Worm (Caenorhabditis elegans) whole organism, young adult: ENCODE results near the gene sfxn-5.

Source experiments
- D2030.7 ChIP-seq: fragments of 200-800 bp; sonication (Bioruptor generic); IDR thresholded peaks from 2 replicates; pipeline ENCODE4 v1.3.6; 2022; ENCODE audit warnings: missing genetic modification reagents, missing genetic modification characterization, missing compliant biosample characterization
- F10E7.11 ChIP-seq: sonication (generic microtip); optimal IDR thresholded peaks from 2 replicates; lab custom pipeline; 2017; ENCODE audit warnings: mild to moderate bottlenecking, missing genetic modification characterization, moderate library complexity, missing compliant biosample characterization
- F23B12.7 ChIP-seq: sonication (generic microtip); optimal IDR thresholded peaks from 2 replicates; lab custom pipeline; 2017; ENCODE audit warnings: missing genetic modification characterization, mild to moderate bottlenecking, missing compliant biosample characterization, antibody characterized with exemption, moderate library complexity; ENCODE audit not compliant: insufficient read depth
- F33H1.4 ChIP-seq: fragments of 200-800 bp; sonication (Bioruptor generic); IDR thresholded peaks from 2 replicates; pipeline ENCODE4 v1.3.6; 2022; ENCODE audit warnings: missing genetic modification reagents, missing genetic modification characterization, missing compliant biosample characterization
- F37B4.10 ChIP-seq: fragments of 200-800 bp; sonication (Bioruptor generic); IDR thresholded peaks from 2 replicates; pipeline ENCODE4 v1.3.6; 2022; ENCODE audit warnings: missing genetic modification characterization, missing compliant biosample characterization
- F39B2.1 ChIP-seq: fragments of 200-800 bp; sonication (Bioruptor generic); IDR thresholded peaks from 2 replicates; pipeline ENCODE4 v1.3.6; 2022; ENCODE audit warnings: missing genetic modification reagents, missing genetic modification characterization, missing compliant biosample characterization
- F57A8.1 ChIP-seq: fragments of 200-800 bp; sonication (Bioruptor generic); optimal IDR thresholded peaks from 2 replicates; lab custom pipeline; 2018; ENCODE audit warnings: mild to moderate bottlenecking, missing genetic modification characterization, moderate library complexity, missing compliant biosample characterization
- Y53G8AR.9 ChIP-seq: fragments of 200-800 bp; sonication (Bioruptor generic); conservative IDR thresholded peaks from 2 replicates; pipeline ENCODE4 v1.3.6; 2022; ENCODE audit warnings: missing genetic modification reagents, missing genetic modification characterization, missing compliant biosample characterization
- Y79H2A.3 ChIP-seq: fragments of 200-800 bp; sonication (Bioruptor generic); conservative IDR thresholded peaks from 2 replicates; pipeline ENCODE4 v1.3.6; 2022; ENCODE audit warnings: missing genetic modification reagents, missing genetic modification characterization, missing compliant biosample characterization
- attf-3 ChIP-seq: fragments of 200-800 bp; sonication (Bioruptor generic); conservative IDR thresholded peaks from 2 replicates; pipeline ENCODE4 v1.3.6; 2022; ENCODE audit warnings: missing genetic modification reagents, missing genetic modification characterization, missing compliant biosample characterization
- attf-5 ChIP-seq: fragments of 200-800 bp; sonication (Bioruptor generic); optimal IDR thresholded peaks from 2 replicates; lab custom pipeline; 2018; ENCODE audit warnings: mild to moderate bottlenecking, missing genetic modification characterization, missing compliant biosample characterization
- ceh-40 ChIP-seq: fragments of 200-800 bp; sonication (Bioruptor generic); IDR thresholded peaks from 2 replicates; pipeline ENCODE4 v1.3.6; 2022; ENCODE audit warnings: missing genetic modification characterization, missing compliant biosample characterization
- chd-7 ChIP-seq: sonication (generic microtip); optimal IDR thresholded peaks from 2 replicates; lab custom pipeline; 2016; ENCODE audit warnings: mild to moderate bottlenecking, missing genetic modification characterization, moderate library complexity, missing compliant biosample characterization
- egl-18 ChIP-seq: fragments of 200-800 bp; sonication (Bioruptor generic); IDR thresholded peaks from 2 replicates; pipeline ENCODE4 v1.3.6; 2022; ENCODE audit warnings: missing genetic modification reagents, missing genetic modification characterization, missing compliant biosample characterization
- egl-44 ChIP-seq: fragments of 200-800 bp; sonication (Bioruptor generic); IDR thresholded peaks from 2 replicates; pipeline ENCODE4 v1.3.6; 2022; ENCODE audit warnings: missing genetic modification reagents, missing genetic modification characterization, missing compliant biosample characterization
- egrh-3 ChIP-seq: fragments of 200-800 bp; sonication (Bioruptor generic); IDR thresholded peaks from 2 replicates; pipeline ENCODE4 v1.3.6; 2022; ENCODE audit warnings: missing genetic modification reagents, missing genetic modification characterization, missing compliant biosample characterization
- ets-4 ChIP-seq: fragments of 200-800 bp; sonication (Bioruptor generic); optimal IDR thresholded peaks from 2 replicates; lab custom pipeline; 2018; ENCODE audit warnings: mild to moderate bottlenecking, missing genetic modification characterization, missing compliant biosample characterization
- gei-17 ChIP-seq: fragments of 200-800 bp; sonication (Bioruptor generic); optimal IDR thresholded peaks from 2 replicates; lab custom pipeline; 2018; ENCODE audit warnings: mild to moderate bottlenecking, missing genetic modification characterization, missing compliant biosample characterization
- him-1 ChIP-seq: sonication (generic microtip); optimal IDR thresholded peaks from 2 replicates; lab custom pipeline; 2016; ENCODE audit warnings: missing genotype, missing genetic modification reagents, missing genetic modification characterization, missing compliant biosample characterization
- hmg-1.2 ChIP-seq: fragments of 200-800 bp; sonication (Bioruptor generic); IDR thresholded peaks from 2 replicates; pipeline ENCODE4 v1.3.6; 2022; ENCODE audit warnings: missing genetic modification reagents, missing genetic modification characterization, missing compliant biosample characterization
- hsf-1 ChIP-seq: fragments of 200-800 bp; sonication (Bioruptor generic); IDR thresholded peaks from 2 replicates; pipeline ENCODE4 v1.3.6; 2022; ENCODE audit warnings: missing genetic modification reagents, missing genetic modification characterization, missing compliant biosample characterization
- lsy-27 ChIP-seq: sonication (generic microtip); optimal IDR thresholded peaks from 2 replicates; lab custom pipeline; 2017; ENCODE audit warnings: missing genetic modification characterization, mild to moderate bottlenecking, missing compliant biosample characterization, antibody characterized with exemption, missing genotype, borderline replicate concordance; ENCODE audit not compliant: insufficient read depth
- madf-3 ChIP-seq: fragments of 200-800 bp; sonication (Bioruptor generic); IDR thresholded peaks from 2 replicates; pipeline ENCODE4 v1.3.6; 2022; ENCODE audit warnings: missing genetic modification reagents, missing genetic modification characterization, missing compliant biosample characterization
- madf-6 ChIP-seq: fragments of 200-800 bp; sonication (Bioruptor generic); IDR thresholded peaks from 2 replicates; pipeline ENCODE4 v1.3.6; 2022; ENCODE audit warnings: missing genetic modification reagents, missing genetic modification characterization, missing compliant biosample characterization
- mcd-1 ChIP-seq: fragments of 200-800 bp; sonication (Bioruptor generic); IDR thresholded peaks from 2 replicates; pipeline ENCODE4 v1.3.6; 2022; ENCODE audit warnings: missing genetic modification reagents, missing genetic modification characterization, missing compliant biosample characterization
- nfya-1 ChIP-seq: sonication (generic microtip); optimal IDR thresholded peaks from 2 replicates; lab custom pipeline; 2017; ENCODE audit warnings: antibody characterized with exemption, missing compliant biosample characterization, missing genetic modification characterization, borderline replicate concordance; ENCODE audit not compliant: insufficient read depth
- nhr-27 ChIP-seq: fragments of 200-800 bp; sonication (Bioruptor generic); optimal IDR thresholded peaks from 2 replicates; lab custom pipeline; 2018; ENCODE audit warnings: mild to moderate bottlenecking, missing genetic modification characterization, moderate library complexity, missing compliant biosample characterization
- nhr-80 ChIP-seq: sonication (generic microtip); optimal IDR thresholded peaks from 2 replicates; lab custom pipeline; 2016; ENCODE audit warnings: missing genetic modification characterization, missing compliant biosample characterization
- nhr-90 ChIP-seq: sonication (generic microtip); optimal IDR thresholded peaks from 2 replicates; lab custom pipeline; 2016; ENCODE audit warnings: missing genotype, mild to moderate bottlenecking, missing genetic modification characterization, missing compliant biosample characterization
- rec-8 ChIP-seq, 2 experiments: sonication (generic microtip); optimal IDR thresholded peaks; 2 replicates each; lab custom pipeline; 2016; ENCODE audit warnings: mild to moderate bottlenecking in 2 of 2, missing genetic modification characterization in 2 of 2, missing genetic modification reagents in 2 of 2, missing genotype in 2 of 2, missing biosample characterization in 1 of 2, missing compliant biosample characterization in 1 of 2, moderate library complexity in 1 of 2
- repo-1 ChIP-seq: sonication (generic microtip); optimal IDR thresholded peaks from 2 replicates; lab custom pipeline; 2017; ENCODE audit warnings: mild to moderate bottlenecking, missing genetic modification characterization, missing compliant biosample characterization
- snpc-1.1 ChIP-seq: sonication (generic microtip); optimal IDR thresholded peaks from 2 replicates; lab custom pipeline; 2017; ENCODE audit warnings: missing genetic modification characterization, mild to moderate bottlenecking, missing compliant biosample characterization, antibody characterized with exemption, moderate library complexity, missing genotype, missing genetic modification reagents; ENCODE audit not compliant: insufficient read depth
- snpc-1.3 ChIP-seq: sonication (generic microtip); optimal IDR thresholded peaks from 2 replicates; lab custom pipeline; 2017; ENCODE audit warnings: missing genetic modification characterization, mild to moderate bottlenecking, missing compliant biosample characterization, antibody characterized with exemption, moderate library complexity, missing genotype, missing genetic modification reagents; ENCODE audit not compliant: insufficient read depth
- sptf-2 ChIP-seq: fragments of 200-800 bp; sonication (Bioruptor generic); optimal IDR thresholded peaks from 2 replicates; lab custom pipeline; 2018; ENCODE audit warnings: mild to moderate bottlenecking, missing genetic modification characterization, missing compliant biosample characterization
- tlf-1 ChIP-seq: fragments of 200-800 bp; sonication (Bioruptor generic); optimal IDR thresholded peaks from 2 replicates; lab custom pipeline; 2018; ENCODE audit warnings: mild to moderate bottlenecking, missing genetic modification characterization, missing compliant biosample characterization
- unc-62 ChIP-seq: fragments of 150-350 bp; optimal IDR thresholded peaks from 2 replicates; lab custom pipeline; 2014; ENCODE audit warnings: missing biosample characterization, missing genetic modification reagents, missing genetic modification characterization
- ztf-3 ChIP-seq: fragments of 200-800 bp; sonication (Bioruptor generic); optimal IDR thresholded peaks from 2 replicates; lab custom pipeline; 2018; ENCODE audit warnings: mild to moderate bottlenecking, missing genetic modification characterization, missing compliant biosample characterization

sfxn-5 gene

DNA sequence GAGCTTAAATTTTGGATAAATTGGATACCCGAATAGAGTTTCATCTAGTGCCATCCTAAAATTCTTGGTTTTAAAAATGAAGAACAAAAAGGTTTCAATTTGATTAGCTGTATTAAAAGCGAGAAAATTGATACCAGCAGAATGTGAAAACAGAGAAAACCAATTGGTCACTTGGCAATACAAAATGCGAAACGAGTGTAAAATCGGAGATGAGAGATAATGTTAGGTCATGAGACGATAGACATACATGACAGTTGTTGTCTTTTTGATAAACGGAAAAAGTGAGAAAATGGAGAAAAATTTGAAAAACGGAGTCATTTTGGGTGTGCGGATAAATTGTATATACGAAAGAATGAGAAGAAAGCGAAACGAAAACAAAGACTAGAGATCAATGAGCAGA lies at the start of gene sfxn-5:
TSS of gene sfxn-5 (minus strand) at position 55 of the 400 bp plus-strand sequence.
- no peak for TF ChIP-seq egl-18
- no peak for TF ChIP-seq mcd-1 (GFP tag; lab: Robert Waterston, UW)
- TF ChIP-seq nhr-80 (tag; lab: Kevin White, UChicago): peak; percentile 49
- TF ChIP-seq hsf-1 (GFP tag; lab: Robert Waterston, UW): no peak
- no peak for TF ChIP-seq sptf-2 (GFP tag; lab: Kevin White, UChicago)
- peak; percentile 26; the same call in 1 of the 2 replicates for TF ChIP-seq hmg-1.2 (GFP tag; lab: Robert Waterston, UW)

DNA sequence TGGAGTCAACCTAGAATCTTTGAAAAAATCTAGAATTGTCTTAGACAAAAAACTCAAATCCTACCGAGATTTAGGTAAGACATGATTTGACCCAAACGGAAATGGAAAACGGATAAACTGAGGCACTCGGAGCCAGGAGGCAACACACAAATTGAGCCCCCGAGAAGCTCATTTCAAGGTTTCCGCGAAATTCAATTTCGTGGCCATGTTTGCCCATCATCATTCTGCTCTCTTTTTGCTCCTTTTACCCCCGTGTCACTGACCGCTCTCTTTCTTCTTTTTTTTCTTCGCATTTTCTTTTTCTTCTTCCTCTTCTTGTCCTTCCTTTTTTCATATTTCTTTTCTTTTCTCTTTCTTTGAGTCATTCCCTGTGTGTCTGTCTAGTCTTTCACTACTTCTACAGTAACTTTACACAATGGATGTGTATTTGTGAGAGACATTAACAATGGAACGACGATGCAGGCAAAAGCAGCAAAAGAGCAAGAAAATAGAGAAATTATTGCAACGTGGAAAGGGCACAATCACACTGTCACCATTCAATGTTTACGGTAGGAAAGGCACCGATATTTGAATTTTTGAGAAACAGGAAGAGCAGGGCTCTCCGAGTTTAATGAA lies 48.0 kb upstream of the sfxn-5 start:
- TF ChIP-seq madf-3 (GFP tag; lab: Robert Waterston, UW) (no peak), gei-17 (GFP tag; lab: Kevin White, UChicago) (no peak), nfya-1 (no peak), snpc-1.1 (tag; lab: Kevin White, UChicago) (no peak), snpc-1.3 (no peak), egl-18 (no peak), chd-7 (tag; lab: Kevin White, UChicago) (no peak), F10E7.11 (tag; lab: Kevin White, UChicago) (no peak), egl-44 (GFP tag; lab: Robert Waterston, UW) (no peak), rec-8 (tag; optimal IDR thresholded peaks at IDR 0.05; lab: Kevin White, UChicago) (no peak), repo-1 (tag; lab: Kevin White, UChicago) (no peak), unc-62 (GFP tag; lab: Kevin White, UChicago) (no peak), attf-5 (GFP tag; lab: Kevin White, UChicago) (no peak), nhr-27 (tag; lab: Kevin White, UChicago) (no peak), D2030.7 (GFP tag; lab: Robert Waterston, UW) (no peak), lsy-27 (no peak), F23B12.7 (tag; lab: Kevin White, UChicago) (no peak), attf-3 (GFP tag; lab: Robert Waterston, UW) (no peak)

DNA sequence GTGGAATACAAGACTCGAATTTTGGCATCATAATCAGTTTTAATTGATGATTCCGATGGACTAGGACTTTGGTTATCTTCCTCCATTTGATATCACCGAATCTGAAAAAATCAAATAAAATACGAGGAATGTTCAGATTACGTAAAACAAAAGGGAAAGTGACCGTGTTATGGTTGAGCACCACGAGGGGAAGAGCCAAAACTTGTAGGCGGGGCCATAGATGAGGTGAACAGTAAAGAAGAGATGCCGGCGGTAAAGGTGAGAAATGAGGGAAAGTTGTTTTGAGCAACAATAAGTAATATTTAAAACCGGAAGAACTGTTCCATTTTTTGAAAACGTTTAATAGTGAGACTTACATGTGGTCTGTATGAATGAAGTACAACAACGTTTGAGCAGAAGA lies 45.1 kb upstream of the sfxn-5 start, which contains the start of gene F10B5.3:
TSS of gene F10B5.3 (minus strand) at position 101 of the 400 bp plus-strand sequence.
- TF ChIP-seq F37B4.10 (GFP tag; lab: Robert Waterston, UW): no peak
- TF ChIP-seq him-1 (tag; lab: Kevin White, UChicago): no peak
- TF ChIP-seq F39B2.1: no peak
- TF ChIP-seq ets-4 (GFP tag; lab: Kevin White, UChicago): no peak
- no peak for TF ChIP-seq mcd-1 (GFP tag; lab: Robert Waterston, UW)
- TF ChIP-seq ceh-40 (GFP tag; lab: Robert Waterston, UW): no peak
- TF ChIP-seq ztf-3: no peak
- no peak for TF ChIP-seq madf-6
- TF ChIP-seq tlf-1 (GFP tag; lab: Kevin White, UChicago): no peak
- TF ChIP-seq Y53G8AR.9 (GFP tag; lab: Robert Waterston, UW): no peak
- TF ChIP-seq gei-17 (GFP tag; lab: Kevin White, UChicago): no peak
- no peak for TF ChIP-seq D2030.7 (GFP tag; lab: Robert Waterston, UW)
- no peak for TF ChIP-seq nhr-90
- TF ChIP-seq F33H1.4 (GFP tag; lab: Robert Waterston, UW): no peak
- no peak for TF ChIP-seq egrh-3 (GFP tag; lab: Robert Waterston, UW)
- no peak for TF ChIP-seq Y79H2A.3 (GFP tag; lab: Robert Waterston, UW)
- TF ChIP-seq F57A8.1 (GFP tag; lab: Kevin White, UChicago): no peak
- TF ChIP-seq, all 124 proteins: peak for 0
